Fruit fly (Drosophila melanogaster) Kc167 (cell line): ENCODE data around the gene CG10801.

Source experiments
- Myc ChIP-seq: fragments of >200 bp; optimal IDR thresholded peaks from 2 replicates; lab custom pipeline; 2017; ENCODE audit warnings: missing external identifiers
- Sin3A ChIP-seq: fragments of >200 bp; optimal IDR thresholded peaks from 2 replicates; lab custom pipeline; 2018; ENCODE audit warnings: missing external identifiers
- h ChIP-seq: fragments of >200 bp; optimal IDR thresholded peaks from 3 replicates; lab custom pipeline; 2018; ENCODE audit warnings: missing external identifiers
- insv ChIP-seq: fragments of >200 bp; optimal IDR thresholded peaks from 3 replicates; lab custom pipeline; 2018; ENCODE audit warnings: missing external identifiers
- psq ChIP-seq: fragments of >200 bp; optimal IDR thresholded peaks from 2 replicates; lab custom pipeline; 2017; ENCODE audit warnings: missing external identifiers
- ttk ChIP-seq: sonication (Bioruptor generic); optimal IDR thresholded peaks from 2 replicates; lab custom pipeline; 2017; ENCODE audit warnings: missing external identifiers

CG10801 gene

DNA sequence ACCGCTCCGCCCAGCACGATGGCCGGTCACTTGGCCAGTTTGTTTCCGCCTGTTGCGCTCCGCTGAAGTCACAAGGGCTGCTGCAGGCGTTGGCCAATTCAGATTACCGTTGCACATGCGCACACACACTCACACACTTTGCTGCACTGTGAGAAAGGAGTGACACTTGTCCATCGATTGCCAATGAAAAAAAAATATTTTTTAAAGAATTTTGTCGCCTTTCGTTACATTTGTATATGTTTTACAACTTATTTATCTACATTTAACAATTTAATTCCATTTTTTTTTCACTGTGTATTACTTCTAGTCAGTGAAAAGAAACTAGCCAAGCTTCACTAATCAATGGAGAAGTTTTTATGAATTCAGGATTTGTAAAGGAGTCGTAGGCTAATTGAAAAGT, 15.6 kb downstream of the CG10801 start:
- no peak for TF ChIP-seq psq (lab: Kevin White, UChicago)
- TF ChIP-seq insv (lab: Kevin White, UChicago), result no peak
- no peak for TF ChIP-seq Sin3A (lab: Kevin White, UChicago)
- TF ChIP-seq h (lab: Kevin White, UChicago), result no peak
- TF ChIP-seq ttk (lab: Kevin White, UChicago), result no peak
- no peak for TF ChIP-seq Myc

DNA sequence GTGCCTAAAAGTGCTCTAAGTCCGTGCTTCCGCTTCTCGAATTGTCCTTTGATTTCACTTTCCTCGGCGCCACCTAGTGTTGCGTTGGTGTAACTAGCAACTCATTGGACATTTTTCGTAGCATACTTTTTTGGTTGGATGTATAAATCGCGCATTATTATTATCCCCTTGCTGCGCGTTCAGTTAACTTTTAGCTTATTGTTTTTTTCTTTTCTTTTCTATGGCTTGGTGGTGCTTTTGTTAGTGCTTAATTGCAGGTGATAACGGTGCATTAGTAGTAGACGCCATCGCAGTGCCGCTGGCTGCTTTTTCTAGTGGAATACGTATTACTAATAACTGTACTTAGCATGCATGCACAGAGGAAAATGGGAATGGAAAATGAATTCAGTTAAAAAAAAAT, 20.6 kb downstream of the CG10801 start:
- no peak for TF ChIP-seq Myc
- no peak for TF ChIP-seq h (lab: Kevin White, UChicago)
- TF ChIP-seq psq (lab: Kevin White, UChicago), result no peak
- TF ChIP-seq ttk (lab: Kevin White, UChicago), result no peak
- no peak for TF ChIP-seq Sin3A (lab: Kevin White, UChicago)
- no peak for TF ChIP-seq insv (lab: Kevin White, UChicago)

DNA sequence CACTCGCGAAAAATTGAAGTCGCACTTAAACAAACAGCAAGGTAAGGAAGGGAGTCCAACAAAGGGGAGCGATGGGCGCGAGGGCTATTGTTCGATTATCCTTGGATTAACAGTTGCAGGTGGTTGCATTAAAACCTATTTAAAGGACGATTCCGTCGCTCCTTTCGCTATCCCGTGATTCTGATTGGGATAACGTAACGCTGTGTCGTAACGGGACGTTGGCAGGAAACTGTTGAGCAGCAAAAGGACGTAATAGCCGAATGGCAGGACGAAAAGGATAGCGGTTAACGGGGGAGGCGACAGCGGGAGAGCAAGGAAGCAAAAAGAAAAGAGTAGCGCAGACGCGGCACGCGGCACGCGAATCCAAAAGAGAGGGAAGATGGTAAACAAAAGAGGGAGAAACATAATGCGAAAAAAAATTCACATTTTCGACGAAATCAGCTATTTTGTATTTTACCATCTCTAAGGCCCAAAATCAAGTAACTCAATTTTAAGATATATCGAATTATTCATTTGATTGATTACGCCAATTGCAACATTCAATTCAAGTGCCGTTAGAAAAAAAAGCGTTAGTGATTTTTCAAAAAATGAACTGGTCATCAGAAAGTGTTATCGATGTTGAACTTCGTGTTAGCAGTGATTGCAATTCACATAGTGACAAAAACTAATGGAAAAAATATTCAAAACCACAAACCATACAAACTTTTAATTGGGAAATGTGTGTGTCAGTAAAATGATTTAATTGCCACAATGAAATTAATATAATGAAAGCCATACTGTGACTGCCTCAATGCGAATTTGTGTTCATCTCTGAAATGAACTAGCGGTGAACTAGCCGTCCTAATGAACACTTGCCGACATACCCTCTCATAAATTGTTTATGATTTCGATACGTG, 22.0 kb downstream of the CG10801 start, which contains the start of the genes CG10804 and CG10802:
Gene CG10804, minus strand, starts transcription at position 204 of the 896 bp plus-strand sequence.
Gene CG10802, plus strand, starts transcription at position 847 of the 896 bp plus-strand sequence.
- TF ChIP-seq psq (lab: Kevin White, UChicago) (no peak), Sin3A (lab: Kevin White, UChicago) (no peak), insv (lab: Kevin White, UChicago) (no peak), Myc (no peak), ttk (lab: Kevin White, UChicago) (no peak), h (lab: Kevin White, UChicago) (no peak)

DNA sequence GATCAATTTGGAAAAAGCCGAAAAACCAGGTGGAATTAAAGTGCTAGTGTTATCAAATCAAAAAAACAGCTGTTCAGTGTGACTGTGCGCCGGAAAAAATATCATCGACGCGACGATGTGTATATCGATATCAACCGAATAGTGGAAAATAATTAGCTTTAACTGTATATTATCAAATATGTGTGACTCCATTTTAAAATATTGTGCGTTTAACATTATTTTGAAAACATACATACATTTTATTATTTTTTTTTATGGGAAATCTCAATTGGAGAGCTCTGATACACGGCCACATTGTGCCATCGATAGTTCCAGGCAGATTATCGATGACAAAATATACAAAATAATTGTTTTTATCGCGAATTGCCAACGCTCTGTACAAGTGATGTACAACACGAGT, 24.9 kb downstream of the CG10801 start, which contains the start of the genes CG14270 and CG10803:
Gene CG14270, minus strand, starts transcription at position 75 of the 400 bp plus-strand sequence.
Gene CG10803, plus strand, starts transcription at position 347 of the 400 bp plus-strand sequence.
- no peak for TF ChIP-seq Sin3A (lab: Kevin White, UChicago)
- no peak for TF ChIP-seq h (lab: Kevin White, UChicago)
- no peak for TF ChIP-seq insv (lab: Kevin White, UChicago)
- TF ChIP-seq psq (lab: Kevin White, UChicago), result no peak
- TF ChIP-seq ttk (lab: Kevin White, UChicago), result no peak
- TF ChIP-seq Myc, result no peak

DNA sequence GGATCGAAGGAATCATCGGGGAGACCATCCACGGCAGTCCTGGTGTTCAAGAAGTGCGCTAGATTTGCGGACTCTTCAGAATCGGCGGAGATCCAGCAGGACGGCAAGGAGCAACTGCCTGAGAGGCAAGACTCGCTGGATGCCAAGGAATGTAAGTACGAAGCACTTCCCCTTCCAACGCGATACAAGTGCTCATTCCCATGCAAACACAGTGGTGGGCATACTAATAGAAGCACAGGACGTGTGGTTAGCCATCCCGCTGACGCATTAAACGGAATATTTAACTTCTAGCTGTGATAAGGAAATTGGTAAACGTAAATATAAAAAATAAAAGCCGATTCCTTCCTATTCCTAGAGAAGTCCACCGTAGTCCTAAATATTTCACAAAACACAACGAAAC, 25.5 kb downstream of the CG10801 start:
- TF ChIP-seq psq (lab: Kevin White, UChicago), result no peak
- TF ChIP-seq insv (lab: Kevin White, UChicago), result no peak
- TF ChIP-seq Myc, result no peak
- TF ChIP-seq Sin3A (lab: Kevin White, UChicago), result no peak
- TF ChIP-seq ttk (lab: Kevin White, UChicago), result no peak
- no peak for TF ChIP-seq h (lab: Kevin White, UChicago)

DNA sequence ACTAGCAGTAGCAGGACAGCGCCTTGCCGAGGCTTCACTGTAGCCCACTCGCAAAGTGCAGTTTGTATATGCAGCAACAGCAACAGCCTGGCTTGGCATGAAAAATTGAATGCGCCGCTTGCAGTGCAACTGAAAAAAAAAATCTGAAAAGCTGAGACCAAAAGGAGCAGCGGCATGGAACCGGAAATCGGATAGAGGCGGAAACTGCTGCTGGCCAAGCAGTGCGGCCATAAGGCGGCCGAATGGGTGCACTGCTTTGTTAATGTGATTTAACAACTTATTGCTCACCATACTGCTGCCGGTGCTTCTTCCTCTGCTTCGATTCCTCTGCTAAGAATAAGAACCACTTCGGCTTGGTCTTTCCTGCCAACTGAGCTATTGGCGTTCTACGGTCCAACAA, 43.9 kb downstream of the CG10801 start:
- TF ChIP-seq psq (lab: Kevin White, UChicago) (no peak), h (lab: Kevin White, UChicago) (no peak), Myc (no peak), ttk (lab: Kevin White, UChicago) (no peak), insv (lab: Kevin White, UChicago) (no peak), Sin3A (lab: Kevin White, UChicago) (no peak)

DNA sequence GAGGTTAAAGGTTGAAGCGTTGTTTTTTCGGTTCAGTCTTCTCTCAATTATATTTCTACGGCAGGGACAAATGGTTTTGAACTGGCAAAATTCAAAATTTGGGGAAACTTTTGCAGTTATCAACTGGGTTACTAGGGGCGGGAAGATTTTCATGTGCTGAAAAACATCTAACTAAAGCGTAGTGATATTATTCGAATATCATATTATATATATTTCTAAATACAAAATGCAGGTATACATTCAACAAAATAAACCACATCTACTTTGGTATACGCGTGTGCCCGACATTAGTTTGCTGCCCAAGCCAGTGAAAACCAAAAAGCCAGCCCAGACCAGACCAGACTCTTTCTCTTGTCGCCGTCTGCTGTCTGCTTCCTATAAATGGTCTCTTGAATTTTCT, 44.4 kb downstream of the CG10801 start, which contains the start of gene Gas8:
Gene Gas8, minus strand, starts transcription at position 101 of the 400 bp plus-strand sequence.
- no peak for TF ChIP-seq ttk (lab: Kevin White, UChicago)
- TF ChIP-seq insv (lab: Kevin White, UChicago), result no peak
